Fruit fly (Drosophila melanogaster) whole organism, prepupa: ENCODE results near the gene CG43120.

Source experiments
- Blimp-1 ChIP-seq: fragments of 200-800 bp; sonication (Bioruptor generic); optimal IDR thresholded peaks from 3 replicates; lab custom pipeline; 2017; ENCODE audit warnings: missing biosample characterization, missing genetic modification characterization, mild to moderate bottlenecking, moderate library complexity, missing genetic modification reagents
- CG10631 ChIP-seq: fragments of 200-800 bp; sonication (Bioruptor generic); optimal IDR thresholded peaks from 2 replicates; lab custom pipeline; 2016; ENCODE audit warnings: missing biosample characterization, missing genetic modification characterization
- CG10669 ChIP-seq: fragments of 200-800 bp; sonication (Bioruptor generic); optimal IDR thresholded peaks from 3 replicates; lab custom pipeline; 2018; ENCODE audit warnings: missing biosample characterization, mild to moderate bottlenecking, missing genetic modification characterization, moderate library complexity
- CG11294 ChIP-seq: fragments of 200-800 bp; sonication (Bioruptor generic); IDR thresholded peaks from 2 replicates; pipeline ENCODE4 v1.3.6; 2022; ENCODE audit warnings: missing biosample characterization, missing genetic modification characterization
- CG11762 ChIP-seq: fragments of 200-800 bp; sonication (Bioruptor generic); optimal IDR thresholded peaks from 3 replicates; lab custom pipeline; 2016; ENCODE audit warnings: missing biosample characterization, missing genetic modification characterization; ENCODE audit not compliant: insufficient read depth
- CG11902 ChIP-seq: fragments of 200-800 bp; sonication (Bioruptor generic); optimal IDR thresholded peaks from 3 replicates; lab custom pipeline; 2016; ENCODE audit warnings: missing biosample characterization, missing genetic modification characterization
- CG15336 ChIP-seq: fragments of 200-800 bp; sonication (Bioruptor generic); IDR thresholded peaks from 2 replicates; pipeline ENCODE4 v1.3.6; 2022; ENCODE audit warnings: missing biosample characterization, missing genetic modification characterization
- CG16779 ChIP-seq: fragments of 200-800 bp; sonication (Bioruptor generic); optimal IDR thresholded peaks from 3 replicates; lab custom pipeline; 2017; ENCODE audit warnings: missing biosample characterization, mild to moderate bottlenecking, missing genetic modification characterization
- CG3032 ChIP-seq: fragments of 200-800 bp; optimal IDR thresholded peaks from 2 replicates; lab custom pipeline; 2019; ENCODE audit warnings: missing biosample characterization, mild to moderate bottlenecking, missing genetic modification characterization, moderate library complexity
- CG31627 ChIP-seq: fragments of 200-800 bp; sonication (Bioruptor generic); optimal IDR thresholded peaks from 3 replicates; lab custom pipeline; 2016; ENCODE audit warnings: missing biosample characterization, missing genetic modification characterization
- CG32006 ChIP-seq: fragments of 200-800 bp; sonication (Bioruptor generic); optimal IDR thresholded peaks from 3 replicates; lab custom pipeline; 2017; ENCODE audit warnings: missing biosample characterization, mild to moderate bottlenecking, missing genetic modification characterization
- CG3919 ChIP-seq: fragments of 200-800 bp; sonication (Bioruptor generic); optimal IDR thresholded peaks from 3 replicates; lab custom pipeline; 2016; ENCODE audit warnings: missing biosample characterization, missing genetic modification characterization
- CG4318 ChIP-seq: fragments of 200-800 bp; sonication (Bioruptor generic); optimal IDR thresholded peaks from 3 replicates; lab custom pipeline; 2017; ENCODE audit warnings: missing biosample characterization, mild to moderate bottlenecking, missing genetic modification characterization
- CG6276 ChIP-seq: fragments of 200-800 bp; sonication (Bioruptor generic); optimal IDR thresholded peaks from 2 replicates; lab custom pipeline; 2017; ENCODE audit warnings: missing biosample characterization, mild to moderate bottlenecking, missing genetic modification characterization
- CG6854 ChIP-seq: fragments of 200-800 bp; sonication (Bioruptor generic); optimal IDR thresholded peaks from 2 replicates; lab custom pipeline; 2017; ENCODE audit warnings: missing biosample characterization, mild to moderate bottlenecking, missing genetic modification characterization
- CG8319 ChIP-seq: fragments of 200-800 bp; sonication (Bioruptor generic); optimal IDR thresholded peaks from 3 replicates; lab custom pipeline; 2016; ENCODE audit warnings: missing biosample characterization, missing genetic modification characterization
- Eip75B ChIP-seq: fragments of 200-800 bp; sonication (Bioruptor generic); optimal IDR thresholded peaks from 3 replicates; lab custom pipeline; 2016; ENCODE audit warnings: missing biosample characterization, missing genetic modification characterization
- Eip78C ChIP-seq: fragments of 200-800 bp; sonication (Bioruptor generic); peaks from one replicate; lab custom pipeline; 2016; ENCODE audit warnings: missing biosample characterization, missing genetic modification characterization
- Ets21C ChIP-seq: fragments of 200-800 bp; sonication (Bioruptor generic); optimal IDR thresholded peaks from 3 replicates; lab custom pipeline; 2016; ENCODE audit warnings: missing biosample characterization, missing genetic modification characterization
- Ets96B ChIP-seq: fragments of 200-800 bp; optimal IDR thresholded peaks from 2 replicates; lab custom pipeline; 2019; ENCODE audit warnings: missing biosample characterization, mild to moderate bottlenecking, missing genetic modification characterization, moderate library complexity
- Gug ChIP-seq: fragments of 200-800 bp; sonication (Bioruptor generic); IDR thresholded peaks from 2 replicates; pipeline ENCODE4 v1.3.6; 2022; ENCODE audit warnings: missing biosample characterization, missing genetic modification characterization
- Hr38 ChIP-seq: sonication (Bioruptor generic); optimal IDR thresholded peaks from 2 replicates; lab custom pipeline; 2016; ENCODE audit warnings: missing biosample characterization, missing genetic modification characterization
- Hr39 ChIP-seq: fragments of 200-800 bp; sonication (Bioruptor generic); optimal IDR thresholded peaks from 2 replicates; lab custom pipeline; 2016; ENCODE audit warnings: missing biosample characterization, missing genetic modification characterization
- Hr4 ChIP-seq: fragments of 200-800 bp; sonication (Bioruptor generic); optimal IDR thresholded peaks from 3 replicates; lab custom pipeline; 2016; ENCODE audit warnings: missing biosample characterization, missing genetic modification characterization
- Met ChIP-seq: fragments of 200-800 bp; sonication (Bioruptor generic); optimal IDR thresholded peaks from 3 replicates; lab custom pipeline; 2016; ENCODE audit warnings: missing biosample characterization, missing genetic modification characterization
- OdsH ChIP-seq: fragments of 200-800 bp; sonication (Bioruptor generic); optimal IDR thresholded peaks from 3 replicates; lab custom pipeline; 2016; ENCODE audit warnings: missing biosample characterization, missing genetic modification characterization
- Smox ChIP-seq: fragments of 200-800 bp; sonication (Bioruptor generic); optimal IDR thresholded peaks from 3 replicates; lab custom pipeline; 2016; ENCODE audit warnings: missing biosample characterization, missing genetic modification characterization
- Sox102F ChIP-seq: fragments of 200-800 bp; sonication (Bioruptor generic); optimal IDR thresholded peaks from 2 replicates; lab custom pipeline; 2016; ENCODE audit warnings: missing biosample characterization, mild to moderate bottlenecking, missing genetic modification characterization
- Sox14 ChIP-seq: fragments of 200-800 bp; sonication (Bioruptor generic); optimal IDR thresholded peaks from 3 replicates; lab custom pipeline; 2016; ENCODE audit warnings: missing biosample characterization, missing genetic modification characterization
- Sox15 ChIP-seq: fragments of 200-800 bp; sonication (Bioruptor generic); optimal IDR thresholded peaks from 3 replicates; lab custom pipeline; 2016; ENCODE audit warnings: missing biosample characterization, missing genetic modification characterization
- achi ChIP-seq: fragments of 200-800 bp; sonication (Bioruptor generic); optimal IDR thresholded peaks from 3 replicates; lab custom pipeline; 2016; ENCODE audit warnings: missing biosample characterization, missing genetic modification characterization
- acj6 ChIP-seq: fragments of 200-800 bp; sonication (Bioruptor generic); optimal IDR thresholded peaks from 3 replicates; lab custom pipeline; 2016; ENCODE audit warnings: missing biosample characterization, missing genetic modification characterization
- cyc ChIP-seq: fragments of 200-800 bp; sonication (Bioruptor generic); optimal IDR thresholded peaks from 3 replicates; lab custom pipeline; 2016; ENCODE audit warnings: missing biosample characterization, missing genetic modification characterization
- dac ChIP-seq: fragments of 200-800 bp; sonication (Bioruptor generic); optimal IDR thresholded peaks from 2 replicates; lab custom pipeline; 2017; ENCODE audit warnings: missing biosample characterization, mild to moderate bottlenecking, missing genetic modification characterization
- dsx ChIP-seq: fragments of 200-800 bp; optimal IDR thresholded peaks from 3 replicates; lab custom pipeline; 2019; ENCODE audit warnings: missing biosample characterization, mild to moderate bottlenecking, missing genetic modification characterization, moderate library complexity; ENCODE audit not compliant: poor library complexity, severe bottlenecking
- eg ChIP-seq: fragments of 200-800 bp; sonication (Bioruptor generic); IDR thresholded peaks from 3 replicates; pipeline ENCODE4 v1.3.6; 2022; ENCODE audit warnings: missing biosample characterization, missing genetic modification characterization
- esn ChIP-seq: fragments of 200-800 bp; sonication (Bioruptor generic); optimal IDR thresholded peaks from 2 replicates; lab custom pipeline; 2016; ENCODE audit warnings: missing biosample characterization, mild to moderate bottlenecking, missing genetic modification characterization, moderate library complexity
- fd85E ChIP-seq: fragments of 200-800 bp; sonication (Bioruptor generic); optimal IDR thresholded peaks from 3 replicates; lab custom pipeline; 2016; ENCODE audit warnings: missing biosample characterization, missing genetic modification characterization
- fkh ChIP-seq: fragments of 200-800 bp; sonication (Bioruptor generic); optimal IDR thresholded peaks from 3 replicates; lab custom pipeline; 2017; ENCODE audit warnings: missing biosample characterization, mild to moderate bottlenecking, missing genetic modification characterization, moderate library complexity
- lz ChIP-seq: fragments of 200-800 bp; sonication (Bioruptor generic); optimal IDR thresholded peaks from 3 replicates; lab custom pipeline; 2016; ENCODE audit warnings: missing biosample characterization, missing genetic modification characterization
- pdm3 ChIP-seq: fragments of 200-800 bp; sonication (Bioruptor generic); optimal IDR thresholded peaks from 3 replicates; lab custom pipeline; 2016; ENCODE audit warnings: missing biosample characterization, missing genetic modification characterization
- salr ChIP-seq, 2 experiments: fragments of 200-800 bp; sonication (Bioruptor generic); optimal IDR thresholded peaks; 3 replicates each; lab custom pipeline; 2016 to 2018; ENCODE audit warnings: missing biosample characterization in 2 of 2, missing genetic modification characterization in 2 of 2, mild to moderate bottlenecking in 1 of 2
- spab ChIP-seq: fragments of 200-800 bp; sonication (Bioruptor generic); optimal IDR thresholded peaks from 2 replicates; lab custom pipeline; 2017; ENCODE audit warnings: missing biosample characterization, mild to moderate bottlenecking, missing genetic modification characterization, missing genetic modification reagents
- ss ChIP-seq, 2 experiments: fragments of 200-800 bp; sonication (Bioruptor generic); optimal IDR thresholded peaks; 2 replicates in 1 of 2; 3 replicates in 1 of 2; lab custom pipeline; 2017 to 2018; ENCODE audit warnings: mild to moderate bottlenecking in 2 of 2, missing biosample characterization in 2 of 2, missing genetic modification characterization in 2 of 2, moderate library complexity in 1 of 2
- svp ChIP-seq: fragments of 200-800 bp; sonication (Bioruptor generic); peaks from one replicate; lab custom pipeline; 2016; ENCODE audit warnings: missing biosample characterization, missing genetic modification characterization
- topi ChIP-seq: fragments of 200-800 bp; sonication (Bioruptor generic); optimal IDR thresholded peaks from 3 replicates; lab custom pipeline; 2016; ENCODE audit warnings: missing biosample characterization, missing genetic modification characterization
- vri ChIP-seq: fragments of 200-800 bp; sonication (Bioruptor generic); optimal IDR thresholded peaks from 3 replicates; lab custom pipeline; 2016; ENCODE audit warnings: missing biosample characterization, mild to moderate bottlenecking, missing genetic modification characterization

The CG43120 gene

DNA sequence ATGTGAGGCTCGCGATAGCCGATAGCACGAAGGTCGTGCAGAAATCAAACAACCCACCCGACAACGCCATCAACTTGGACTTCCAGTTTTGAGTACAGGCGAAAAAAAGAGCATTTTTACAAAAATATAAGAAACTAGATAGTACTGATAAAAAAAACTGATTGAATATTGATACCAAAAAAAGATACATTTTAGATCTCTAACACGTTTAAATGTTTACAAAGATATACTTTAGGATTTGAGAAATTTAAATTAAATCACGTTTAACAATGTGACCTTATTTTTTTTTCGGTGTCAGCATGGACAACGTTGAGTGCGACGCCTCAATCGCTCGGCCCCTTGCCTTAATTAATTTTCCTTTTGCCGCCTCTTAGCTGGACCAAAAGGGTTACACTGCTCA is 31.5 kb upstream of the CG43120 start (continued):
- TF ChIP-seq CG32006 (GFP tag; lab: Kevin White, UChicago): peak; percentile 23
- peak; percentile 64 for TF ChIP-seq CG3919
- TF ChIP-seq achi: peak; percentile 69
- no peak for TF ChIP-seq fkh (GFP tag; lab: Kevin White, UChicago)
- no peak for TF ChIP-seq eg (GFP tag; lab: Robert Waterston, UW)
- peak; percentile 21 for TF ChIP-seq Sox15
- TF ChIP-seq Hr39 (GFP tag; lab: Kevin White, UChicago): peak; percentile 55
- peak; percentile 43 for TF ChIP-seq lz
- TF ChIP-seq fd85E (GFP tag; lab: Kevin White, UChicago): no peak
- TF ChIP-seq Eip78C (GFP tag; lab: Kevin White, UChicago): peak; percentile 86
- TF ChIP-seq CG16779 (tag; lab: Kevin White, UChicago): no peak
- TF ChIP-seq ss (GFP tag; optimal IDR thresholded peaks at IDR 0.05; lab: Kevin White, UChicago): peak; percentile 5 to 51
- peak; percentile 65 for TF ChIP-seq Sox14 (GFP tag; lab: Kevin White, UChicago)
- TF ChIP-seq Hr38 (GFP tag; lab: Kevin White, UChicago): no peak
- TF ChIP-seq CG10669: peak; percentile 43
- TF ChIP-seq Met (GFP tag; lab: Kevin White, UChicago): peak; percentile 75
- TF ChIP-seq topi: peak; percentile 65
- TF ChIP-seq salr (GFP tag; optimal IDR thresholded peaks at IDR 0.05; lab: Kevin White, UChicago): peak in 1 of 2 experiments; percentile 6
- peak; percentile 25 for TF ChIP-seq vri (GFP tag; lab: Kevin White, UChicago)
- peak; percentile 52 for TF ChIP-seq cyc
- TF ChIP-seq CG10631 (GFP tag; lab: Kevin White, UChicago): peak; percentile 55
- TF ChIP-seq Sox102F (GFP tag; lab: Kevin White, UChicago): peak; percentile 56
- peak; percentile 64 for TF ChIP-seq esn (GFP tag; lab: Kevin White, UChicago)
- TF ChIP-seq Smox (GFP tag; lab: Kevin White, UChicago): peak; percentile 60
- TF ChIP-seq CG15336: peak; percentile 57
- peak; percentile 68 for TF ChIP-seq Ets96B
- no peak for TF ChIP-seq Gug (GFP tag; lab: Robert Waterston, UW)
- TF ChIP-seq CG31627 (GFP tag; lab: Kevin White, UChicago): peak; percentile 49
- TF ChIP-seq CG11294 (GFP tag; lab: Robert Waterston, UW): no peak
- TF ChIP-seq CG8319 (GFP tag; lab: Kevin White, UChicago): peak; percentile 20
- TF ChIP-seq CG11762 (GFP tag; lab: Kevin White, UChicago): peak; percentile 25
- TF ChIP-seq svp (GFP tag; lab: Kevin White, UChicago): peak; percentile 85
- TF ChIP-seq spab (GFP tag; lab: Kevin White, UChicago): peak; percentile 49
- TF ChIP-seq CG6854 (GFP tag; lab: Kevin White, UChicago): peak; percentile 20
- TF ChIP-seq dsx (GFP tag; lab: Kevin White, UChicago): peak; percentile 26
- no peak for TF ChIP-seq Blimp-1

DNA sequence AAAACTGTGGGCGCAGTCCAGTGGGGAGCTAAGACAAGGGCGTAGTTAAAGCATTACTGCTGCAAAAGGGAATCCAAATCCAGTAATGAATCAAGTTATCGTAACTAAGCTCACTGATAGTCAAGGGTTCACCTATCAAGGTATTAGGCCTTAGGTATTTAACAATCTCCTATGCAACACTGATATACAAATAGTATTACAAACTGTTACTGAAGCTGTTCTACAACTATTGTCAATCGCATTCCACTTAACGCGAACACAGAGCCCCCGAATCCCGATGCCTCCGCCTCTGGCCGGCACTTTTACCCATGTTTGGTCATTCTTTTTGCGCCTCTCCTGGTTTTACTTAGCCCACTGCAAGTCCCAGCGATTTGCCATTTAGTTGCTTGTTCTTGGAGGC is 30.9 kb upstream of the CG43120 start:
- TF ChIP-seq CG10669 (peak; percentile 42), pdm3 (GFP tag; lab: Kevin White, UChicago) (no peak), CG10631 (GFP tag; lab: Kevin White, UChicago) (peak; percentile 48), CG8319 (GFP tag; lab: Kevin White, UChicago) (no peak), dac (GFP tag; lab: Kevin White, UChicago) (no peak), CG16779 (tag; lab: Kevin White, UChicago) (no peak), CG3919 (peak; percentile 23), Eip78C (GFP tag; lab: Kevin White, UChicago) (peak; percentile 80), cyc (peak; percentile 33), OdsH (GFP tag; lab: Kevin White, UChicago) (no peak), dsx (GFP tag; lab: Kevin White, UChicago) (peak; percentile 28), salr (GFP tag; optimal IDR thresholded peaks at IDR 0.05; lab: Kevin White, UChicago) (peak in 1 of 2 experiments; percentile 13), CG31627 (GFP tag; lab: Kevin White, UChicago) (peak; percentile 18), CG6276 (GFP tag; lab: Kevin White, UChicago) (no peak), acj6 (GFP tag; lab: Kevin White, UChicago) (peak; percentile 41), Ets96B (peak; percentile 61), fd85E (GFP tag; lab: Kevin White, UChicago) (no peak), CG11294 (GFP tag; lab: Robert Waterston, UW) (no peak), Ets21C (GFP tag; lab: Kevin White, UChicago) (peak; percentile 29), Sox102F (GFP tag; lab: Kevin White, UChicago) (no peak), CG11762 (GFP tag; lab: Kevin White, UChicago) (peak; percentile 1), Eip75B (GFP tag; lab: Kevin White, UChicago) (peak; percentile 29), CG3032 (tag; lab: Kevin White, UChicago) (peak; percentile 77), CG11902 (GFP tag; lab: Kevin White, UChicago) (no peak), CG15336 (0 out of 2 replicates have a peak, but pooled peaks have one; percentile 11), fkh (GFP tag; lab: Kevin White, UChicago) (no peak), topi (peak; percentile 16), CG4318 (GFP tag; lab: Kevin White, UChicago) (no peak), Met (GFP tag; lab: Kevin White, UChicago) (no peak), Hr39 (GFP tag; lab: Kevin White, UChicago) (peak; percentile 11), Hr4 (GFP tag; lab: Kevin White, UChicago) (no peak)
